Fruit fly (Drosophila melanogaster): ENCODE measurements around the gene Vps16B.

The Vps16B gene

DNA sequence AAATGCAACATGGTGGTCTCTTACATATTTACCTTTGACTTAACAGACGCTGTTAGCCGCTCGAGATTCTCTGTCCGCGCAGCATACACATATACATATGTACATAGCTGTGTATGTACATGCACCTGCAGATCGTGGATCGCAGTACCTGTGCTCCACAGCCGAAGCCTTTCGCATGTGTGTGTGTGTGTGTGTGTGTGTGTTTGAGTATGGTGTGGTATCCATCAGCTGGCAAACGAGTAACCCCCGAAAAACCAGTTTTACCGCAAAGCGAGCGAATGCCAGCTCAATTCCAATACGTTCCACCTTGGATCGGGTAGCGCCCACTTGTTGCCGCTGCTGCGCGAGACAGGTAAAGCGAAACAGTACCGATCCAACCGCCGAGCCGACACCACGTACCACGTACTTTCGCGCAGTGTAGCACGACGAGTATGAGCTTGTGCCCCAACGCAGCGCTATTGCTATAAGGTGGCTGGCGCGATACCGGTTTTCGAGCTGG, 25.1 kb upstream of the Vps16B start, which contains the start of gene Cad99C (continued):
- TF ChIP-seq CG9876 (GFP tag; optimal IDR thresholded peaks at IDR 0.05) (no peak), slp2 (GFP tag; optimal IDR thresholded peaks at IDR 0.05) (no peak), Dref (GFP tag; IDR thresholded peaks at IDR 0.05) (no peak), zfh1 (GFP tag; IDR thresholded peaks at IDR 0.05) (0 out of 3 replicates have a peak, but pooled peaks have one; percentile 16), pb (GFP tag; optimal IDR thresholded peaks at IDR 0.05) (peak; percentile 38), CG8924 (tag; optimal IDR thresholded peaks at IDR 0.05) (no peak), amos (GFP tag; IDR thresholded peaks at IDR 0.05; ENCODE audit: partially characterized antibody) (peak; percentile 39; the same call in 1 of the 2 replicates), CG5953 (GFP tag; IDR thresholded peaks at IDR 0.05) (no peak), Vsx1 (GFP tag; optimal IDR thresholded peaks at IDR 0.05) (peak; percentile 51), Oaz (GFP tag; IDR thresholded peaks at IDR 0.05) (no peak), Scr (GFP tag; IDR thresholded peaks at IDR 0.05; ENCODE audit: partially characterized antibody) (no peak; the same call in 1 of the 2 replicates), cg (GFP tag; optimal IDR thresholded peaks at IDR 0.05) (peak; percentile 96), knrl (GFP tag; IDR thresholded peaks at IDR 0.05; ENCODE audit: partially characterized antibody) (no peak), ara (GFP tag; IDR thresholded peaks at IDR 0.05) (no peak), sd (tag; optimal IDR thresholded peaks at IDR 0.05) (peak; percentile 61), sim (GFP tag; IDR thresholded peaks at IDR 0.05) (no peak), CG42726 (GFP tag; IDR thresholded peaks at IDR 0.05; ENCODE audit: partially characterized antibody) (0 out of 2 replicates have a peak, but pooled peaks have one; percentile 9), CG7987 (GFP tag; optimal IDR thresholded peaks at IDR 0.05) (peak; percentile 38), NfI (GFP tag; optimal IDR thresholded peaks at IDR 0.05) (no peak), dati (GFP tag; IDR thresholded peaks at IDR 0.05) (no peak), danr (GFP tag; IDR thresholded peaks at IDR 0.05) (no peak), sc (optimal IDR thresholded peaks at IDR 0.05) (no peak), sc (GFP tag; optimal IDR thresholded peaks at IDR 0.05) (no peak), sob (GFP tag; IDR thresholded peaks at IDR 0.05) (peak; percentile 36; the same call in 1 of the 2 replicates), caup (GFP tag; optimal IDR thresholded peaks at IDR 0.05; ENCODE audit: severe bottlenecking) (peak; percentile 27), lmd (GFP tag; IDR thresholded peaks at IDR 0.05) (no peak), unc-4 (GFP tag; IDR thresholded peaks at IDR 0.05; ENCODE audit: partially characterized antibody) (peak; percentile 35; the same call in 1 of the 2 replicates), Trl (optimal IDR thresholded peaks at IDR 0.05) (no peak), Trl (GFP tag; optimal IDR thresholded peaks at IDR 0.05) (peak; percentile 28), BEAF-32 (GFP tag; optimal IDR thresholded peaks at IDR 0.05) (no peak), zfh2 (GFP tag; optimal IDR thresholded peaks at IDR 0.05) (no peak), CG32772 (GFP tag; IDR thresholded peaks at IDR 0.05) (no peak), zf30C (GFP tag; optimal IDR thresholded peaks at IDR 0.05) (peak; percentile 74), ems (GFP tag; optimal IDR thresholded peaks at IDR 0.05) (no peak), Hr51 (GFP tag; optimal IDR thresholded peaks at IDR 0.05) (no peak), btn (GFP tag; optimal IDR thresholded peaks at IDR 0.05) (no peak), E2f1 (GFP tag; IDR thresholded peaks at IDR 0.05) (no peak), CG10543 (GFP tag; optimal IDR thresholded peaks at IDR 0.05) (peak; percentile 79), zen2 (GFP tag; IDR thresholded peaks at IDR 0.05; ENCODE audit: partially characterized antibody) (no peak), Rx (GFP tag; IDR thresholded peaks at IDR 0.05) (no peak), sqz (GFP tag; optimal IDR thresholded peaks at IDR 0.05) (no peak), D19B (GFP tag; optimal IDR thresholded peaks at IDR 0.05) (no peak), CG34224 (GFP tag; IDR thresholded peaks at IDR 0.05; ENCODE audit: partially characterized antibody) (no peak), hbn (GFP tag; IDR thresholded peaks at IDR 0.05; ENCODE audit: partially characterized antibody) (no peak), Hr78 (GFP tag; optimal IDR thresholded peaks at IDR 0.05) (peak in 1 of 2 experiments; percentile 27), trem (tag; optimal IDR thresholded peaks at IDR 0.05) (no peak), z (GFP tag; IDR thresholded peaks at IDR 0.05) (peak; percentile 49; the same call in 1 of the 3 replicates), gro (GFP tag; optimal IDR thresholded peaks at IDR 0.05) (no peak), Sry-β (GFP tag; optimal IDR thresholded peaks at IDR 0.05) (no peak), bcd (GFP tag; optimal IDR thresholded peaks at IDR 0.05) (no peak)

Data from whole organism, embryonic.